Fruit fly (Drosophila melanogaster) whole organism, embryonic: Measurements from ENCODE around the gene dmrt93B.

Experiments used
- Ada2b ChIP-seq: fragments of 200-800 bp; sonication (Bioruptor generic); IDR thresholded peaks from 2 replicates; pipeline ENCODE4 v1.3.6; 2022; ENCODE audit warnings: missing biosample characterization, missing genetic modification characterization
- Aef1 ChIP-seq: fragments of 200-800 bp; sonication (Bioruptor generic); IDR thresholded peaks from 3 replicates; pipeline ENCODE4 v1.3.6; 2022; ENCODE audit warnings: missing biosample characterization, missing genetic modification characterization
- Atf3 ChIP-seq: fragments of 200-800 bp; sonication (Bioruptor generic); optimal IDR thresholded peaks from 3 replicates; lab custom pipeline; 2016; ENCODE audit warnings: missing biosample characterization, missing genetic modification characterization
- Atf6 ChIP-seq: fragments of 200-800 bp; sonication (Bioruptor generic); IDR thresholded peaks from 2 replicates; pipeline ENCODE4 v1.3.6; 2022; ENCODE audit warnings: missing biosample characterization, missing genetic modification characterization
- CG10654 ChIP-seq: fragments of 200-800 bp; sonication (Bioruptor generic); optimal IDR thresholded peaks from 2 replicates; lab custom pipeline; 2016; ENCODE audit warnings: missing biosample characterization, missing genetic modification characterization
- CG12104 ChIP-seq: fragments of 200-800 bp; sonication (Bioruptor generic); optimal IDR thresholded peaks from 3 replicates; lab custom pipeline; 2016; ENCODE audit warnings: missing biosample characterization, missing genetic modification characterization
- CG12236 ChIP-seq: fragments of 200-800 bp; sonication (Bioruptor generic); optimal IDR thresholded peaks from 2 replicates; lab custom pipeline; 2016; ENCODE audit warnings: missing biosample characterization, missing genetic modification characterization
- CG12391 ChIP-seq: fragments of 200-800 bp; sonication (Bioruptor generic); optimal IDR thresholded peaks from 3 replicates; lab custom pipeline; 2018; ENCODE audit warnings: missing biosample characterization, mild to moderate bottlenecking, missing genetic modification characterization, moderate library complexity
- CG12942 ChIP-seq: fragments of 200-800 bp; sonication (Bioruptor generic); optimal IDR thresholded peaks from 3 replicates; lab custom pipeline; 2016; ENCODE audit warnings: missing biosample characterization, missing genetic modification characterization
- CG14710 ChIP-seq: fragments of 200-800 bp; sonication (Bioruptor generic); optimal IDR thresholded peaks from 3 replicates; lab custom pipeline; 2019; ENCODE audit warnings: missing biosample characterization, mild to moderate bottlenecking, missing genetic modification characterization, moderate library complexity
- CG15601 ChIP-seq: fragments of 200-800 bp; sonication (Bioruptor generic); optimal IDR thresholded peaks from 3 replicates; lab custom pipeline; 2019; ENCODE audit warnings: missing biosample characterization, mild to moderate bottlenecking, missing genetic modification characterization, moderate library complexity
- CG17829 ChIP-seq: fragments of 200-800 bp; optimal IDR thresholded peaks from 2 replicates; lab custom pipeline; 2019; ENCODE audit warnings: missing biosample characterization, mild to moderate bottlenecking, missing genetic modification characterization, moderate library complexity
- CG2116 ChIP-seq: fragments of 200-800 bp; sonication (Bioruptor generic); optimal IDR thresholded peaks from 3 replicates; lab custom pipeline; 2018; ENCODE audit warnings: missing biosample characterization, mild to moderate bottlenecking, missing genetic modification characterization
- CG2712 ChIP-seq: fragments of 200-800 bp; optimal IDR thresholded peaks from 3 replicates; lab custom pipeline; 2019; ENCODE audit warnings: missing biosample characterization, mild to moderate bottlenecking, missing genetic modification characterization, moderate library complexity
- CG30403 ChIP-seq: fragments of 200-800 bp; sonication (Bioruptor generic); optimal IDR thresholded peaks from 3 replicates; lab custom pipeline; 2016; ENCODE audit warnings: missing biosample characterization, missing genetic modification characterization
- CG31441 ChIP-seq: fragments of 200-800 bp; sonication (Bioruptor generic); IDR thresholded peaks from 2 replicates; pipeline ENCODE4 v1.3.6; 2022; ENCODE audit warnings: missing biosample characterization, missing genetic modification characterization
- CG32532 ChIP-seq: fragments of 200-800 bp; sonication (Bioruptor generic); IDR thresholded peaks from 2 replicates; pipeline ENCODE4 v1.3.6; 2022; ENCODE audit warnings: missing biosample characterization, missing genetic modification characterization
- CG3995 ChIP-seq: fragments of 200-800 bp; sonication (Bioruptor generic); optimal IDR thresholded peaks from 3 replicates; lab custom pipeline; 2016; ENCODE audit warnings: missing biosample characterization, missing genetic modification characterization
- CG4424 ChIP-seq: fragments of 200-800 bp; sonication (Bioruptor generic); optimal IDR thresholded peaks from 3 replicates; lab custom pipeline; 2016; ENCODE audit warnings: missing biosample characterization, missing genetic modification characterization
- CG4617 ChIP-seq: fragments of 200-800 bp; sonication (Bioruptor generic); optimal IDR thresholded peaks from 3 replicates; lab custom pipeline; 2016; ENCODE audit warnings: missing biosample characterization, missing genetic modification characterization, borderline replicate concordance
- CG6689 ChIP-seq: fragments of 200-800 bp; sonication (Bioruptor generic); IDR thresholded peaks from 2 replicates; pipeline ENCODE4 v1.3.6; 2022; ENCODE audit warnings: missing biosample characterization, missing genetic modification characterization
- CG7556 ChIP-seq: fragments of 200-800 bp; sonication (Bioruptor generic); optimal IDR thresholded peaks from 2 replicates; lab custom pipeline; 2017; ENCODE audit warnings: missing biosample characterization, mild to moderate bottlenecking, missing genetic modification characterization
- CG7839 ChIP-seq: fragments of 200-800 bp; sonication (Bioruptor generic); optimal IDR thresholded peaks from 3 replicates; lab custom pipeline; 2018; ENCODE audit warnings: missing biosample characterization, mild to moderate bottlenecking, missing genetic modification characterization, moderate library complexity
- CG8359 ChIP-seq: fragments of 200-800 bp; sonication (Bioruptor generic); optimal IDR thresholded peaks from 2 replicates; lab custom pipeline; 2017; ENCODE audit warnings: missing biosample characterization, mild to moderate bottlenecking, missing genetic modification characterization, borderline replicate concordance
- CG9215 ChIP-seq: fragments of 200-800 bp; sonication (Bioruptor generic); IDR thresholded peaks from 2 replicates; pipeline ENCODE4 v1.3.6; 2022; ENCODE audit warnings: missing biosample characterization, missing genetic modification characterization
- CG9817 ChIP-seq: fragments of 200-800 bp; sonication (Bioruptor generic); optimal IDR thresholded peaks from 2 replicates; lab custom pipeline; 2018; ENCODE audit warnings: missing biosample characterization, mild to moderate bottlenecking, missing genetic modification characterization, moderate library complexity
- D19B ChIP-seq: fragments of 200-800 bp; sonication (Bioruptor generic); optimal IDR thresholded peaks from 2 replicates; lab custom pipeline; 2017; ENCODE audit warnings: missing biosample characterization, mild to moderate bottlenecking, missing genetic modification characterization
- Dp ChIP-seq: fragments of 200-800 bp; sonication (Bioruptor generic); optimal IDR thresholded peaks from 2 replicates; lab custom pipeline; 2018; ENCODE audit warnings: missing biosample characterization, mild to moderate bottlenecking, missing genetic modification characterization, moderate library complexity
- Ets65A ChIP-seq: fragments of 200-800 bp; sonication (Bioruptor generic); peaks from one replicate; lab custom pipeline; 2016; ENCODE audit warnings: missing biosample characterization, missing genetic modification characterization
- Fer1 ChIP-seq: fragments of 200-800 bp; sonication (Bioruptor generic); optimal IDR thresholded peaks from 2 replicates; lab custom pipeline; 2017; ENCODE audit warnings: missing biosample characterization, mild to moderate bottlenecking, missing genetic modification characterization
- HLH4C ChIP-seq: fragments of 200-800 bp; sonication (Bioruptor generic); IDR thresholded peaks from 3 replicates; pipeline ENCODE4 v1.3.6; 2022; ENCODE audit warnings: missing biosample characterization, missing genetic modification characterization; ENCODE audit not compliant: partially characterized antibody
- HLH54F ChIP-seq: fragments of 200-800 bp; sonication (Bioruptor generic); optimal IDR thresholded peaks from 3 replicates; lab custom pipeline; 2016; ENCODE audit warnings: missing biosample characterization, missing genetic modification characterization
- Hand ChIP-seq: fragments of 200-800 bp; sonication (Bioruptor generic); optimal IDR thresholded peaks from 2 replicates; lab custom pipeline; 2017; ENCODE audit warnings: mild to moderate bottlenecking, missing biosample characterization, missing genetic modification reagents, missing genetic modification characterization
- Hr3 ChIP-seq: fragments of 200-800 bp; sonication (Bioruptor generic); optimal IDR thresholded peaks from 3 replicates; lab custom pipeline; 2016; ENCODE audit warnings: missing biosample characterization, missing genetic modification characterization
- Nf-YB ChIP-seq: fragments of 200-800 bp; sonication (Bioruptor generic); optimal IDR thresholded peaks from 3 replicates; lab custom pipeline; 2019; ENCODE audit warnings: missing biosample characterization, mild to moderate bottlenecking, missing genetic modification characterization, moderate library complexity
- Pdp1 ChIP-seq, 2 experiments: fragments of 200-800 bp; sonication (Bioruptor generic); optimal IDR thresholded peaks; 3 replicates each; lab custom pipeline; 2016; ENCODE audit warnings: missing biosample characterization in 2 of 2, missing genetic modification characterization in 2 of 2, mild to moderate bottlenecking in 1 of 2, moderate library complexity in 1 of 2
- amos ChIP-seq: fragments of 200-800 bp; sonication (Bioruptor generic); IDR thresholded peaks from 2 replicates; pipeline ENCODE4 v1.3.6; 2022; ENCODE audit warnings: missing biosample characterization, missing genetic modification characterization; ENCODE audit not compliant: partially characterized antibody
- ase ChIP-seq: fragments of 200-800 bp; sonication (Bioruptor generic); IDR thresholded peaks from 3 replicates; pipeline ENCODE4 v1.3.6; 2022; ENCODE audit warnings: missing biosample characterization, missing genetic modification characterization
- az2 ChIP-seq: fragments of 200-800 bp; sonication (Bioruptor generic); optimal IDR thresholded peaks from 3 replicates; lab custom pipeline; 2016; ENCODE audit warnings: missing biosample characterization, missing genetic modification characterization
- bsh ChIP-seq, 2 experiments: fragments of 200-800 bp; sonication (Bioruptor generic); optimal IDR thresholded peaks; 2 replicates each; lab custom pipeline; 2017 to 2018; ENCODE audit warnings: mild to moderate bottlenecking in 2 of 2, missing biosample characterization in 2 of 2, missing genetic modification characterization in 2 of 2, moderate library complexity in 1 of 2
- caup ChIP-seq: fragments of 200-800 bp; sonication (Bioruptor generic); optimal IDR thresholded peaks from 3 replicates; lab custom pipeline; 2017; ENCODE audit warnings: missing biosample characterization, mild to moderate bottlenecking, missing genetic modification characterization, moderate library complexity; ENCODE audit not compliant: severe bottlenecking
- eve ChIP-seq, 2 experiments: fragments of >200 bp; optimal IDR thresholded peaks; 2 replicates each; lab custom pipeline; 2017; ENCODE audit warnings: missing biosample characterization in 2 of 2, missing genetic modification characterization in 2 of 2
- eyg ChIP-seq: fragments of 200-800 bp; sonication (Bioruptor generic); optimal IDR thresholded peaks from 3 replicates; lab custom pipeline; 2016; ENCODE audit warnings: missing biosample characterization, missing genetic modification characterization
- gsb-n ChIP-seq: fragments of 200-800 bp; sonication (Bioruptor generic); optimal IDR thresholded peaks from 3 replicates; lab custom pipeline; 2018; ENCODE audit warnings: missing biosample characterization, mild to moderate bottlenecking, missing genetic modification characterization
- ind ChIP-seq: fragments of 200-800 bp; sonication (Bioruptor generic); optimal IDR thresholded peaks from 3 replicates; lab custom pipeline; 2016; ENCODE audit warnings: missing biosample characterization, missing genetic modification characterization
- jumu ChIP-seq: fragments of 200-800 bp; sonication (Bioruptor generic); optimal IDR thresholded peaks from 3 replicates; lab custom pipeline; 2016; ENCODE audit warnings: missing biosample characterization, missing genetic modification characterization
- prd ChIP-seq, 3 experiments: fragments of >200 bp in 2 of 3; fragments of 200-800 bp in 1 of 3; sonication (Bioruptor generic) in 1 of 3; optimal IDR thresholded peaks in 2 of 3; IDR thresholded peaks in 1 of 3; 2 replicates in 2 of 3; 3 replicates in 1 of 3; pipeline versions ENCODE4 v1.3.6 to Lab custom; 2017 to 2022; ENCODE audit warnings: missing biosample characterization in 1 of 3, missing genetic modification characterization in 1 of 3
- scrt ChIP-seq: fragments of 200-800 bp; sonication (Bioruptor generic); optimal IDR thresholded peaks from 2 replicates; lab custom pipeline; 2018; ENCODE audit warnings: missing biosample characterization, mild to moderate bottlenecking, missing genetic modification characterization, moderate library complexity
- sd ChIP-seq: fragments of 200-800 bp; sonication (Bioruptor generic); optimal IDR thresholded peaks from 3 replicates; lab custom pipeline; 2018; ENCODE audit warnings: missing biosample characterization, mild to moderate bottlenecking, missing genetic modification characterization, moderate library complexity

The dmrt93B gene

DNA sequence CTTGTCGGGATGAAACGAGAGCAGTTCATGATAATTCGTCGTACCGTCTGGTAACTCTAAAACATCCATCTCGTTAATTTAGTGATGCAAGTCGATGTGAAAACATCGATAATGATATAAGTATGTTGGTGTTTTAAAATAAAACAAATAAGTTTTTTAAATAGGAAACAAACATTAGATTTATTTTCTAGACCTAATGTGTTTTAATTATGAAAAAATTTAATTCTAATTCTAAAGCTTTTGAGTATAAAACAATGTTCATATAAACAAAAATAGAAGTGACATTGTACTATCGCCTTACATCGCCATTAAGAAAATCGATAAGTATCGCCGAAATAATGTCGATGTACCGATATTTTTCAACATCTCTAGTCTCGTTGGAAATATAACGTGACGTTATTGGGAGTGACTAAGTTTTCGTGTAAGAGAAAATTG lies 37.3 kb downstream of the dmrt93B start, which contains the start of gene Rab11 (continued):
- no peak for TF ChIP-seq Nf-YB (GFP tag; lab: Kevin White, UChicago)
- TF ChIP-seq HLH54F (GFP tag; lab: Kevin White, UChicago), result peak; percentile 41
- no peak for TF ChIP-seq Hand (GFP tag; lab: Kevin White, UChicago)
- TF ChIP-seq CG12391, result peak; percentile 77
- TF ChIP-seq CG15601 (tag; lab: Kevin White, UChicago), result peak; percentile 26
- peak; percentile 63 for TF ChIP-seq CG2712 (tag; lab: Kevin White, UChicago)
- TF ChIP-seq CG10654 (GFP tag; lab: Kevin White, UChicago), result peak; percentile 9
- TF ChIP-seq CG17829 (tag; lab: Kevin White, UChicago), result peak; percentile 46
- peak; percentile 54 for TF ChIP-seq CG12104
- no peak for TF ChIP-seq CG12236 (GFP tag; lab: Kevin White, UChicago)
- TF ChIP-seq ind, result peak; percentile 53
- peak; percentile 42 for TF ChIP-seq CG7556 (GFP tag; lab: Kevin White, UChicago)
- peak; percentile 20; the same call in 1 of the 2 replicates for TF ChIP-seq CG6689 (GFP tag; lab: Robert Waterston, UW)
- peak; percentile 59; the same call in 1 of the 2 replicates for TF ChIP-seq CG31441 (GFP tag; lab: Robert Waterston, UW)
- peak; percentile 56; the same call in 1 of the 2 replicates for TF ChIP-seq CG9215
- no peak for TF ChIP-seq eyg (GFP tag; lab: Kevin White, UChicago)
- peak; percentile 20 for TF ChIP-seq Fer1
- TF ChIP-seq CG14710 (tag; lab: Kevin White, UChicago), result peak; percentile 79
- TF ChIP-seq CG4617 (GFP tag; lab: Kevin White, UChicago), result peak; percentile 32
- peak; percentile 91 for TF ChIP-seq amos (GFP tag; lab: Robert Waterston, UW)
- TF ChIP-seq bsh (GFP tag; optimal IDR thresholded peaks at IDR 0.05; lab: Kevin White, UChicago), result peak in 1 of 2 experiments; percentile 4
- peak; percentile 36 for TF ChIP-seq caup (GFP tag; lab: Kevin White, UChicago)
- peak; percentile 27 for TF ChIP-seq CG4424 (GFP tag; lab: Kevin White, UChicago)
- TF ChIP-seq CG30403 (GFP tag; lab: Kevin White, UChicago), result peak; percentile 75
- TF ChIP-seq Hr3 (GFP tag; lab: Kevin White, UChicago), result peak; percentile 57
- peak; percentile 36 to 44 for TF ChIP-seq Pdp1 (GFP tag; optimal IDR thresholded peaks at IDR 0.05; lab: Kevin White, UChicago)
- no peak for TF ChIP-seq D19B (GFP tag; lab: Kevin White, UChicago)
- TF ChIP-seq Ada2b, result 0 out of 2 replicates have a peak, but pooled peaks have one; percentile 14
- peak; percentile 53 for TF ChIP-seq az2 (GFP tag; lab: Kevin White, UChicago)
- peak; percentile 8 for TF ChIP-seq Ets65A (GFP tag; lab: Kevin White, UChicago)
- peak; percentile 72 for TF ChIP-seq CG32532
- TF ChIP-seq scrt (GFP tag; lab: Kevin White, UChicago), result peak; percentile 10
- peak; percentile 21 for TF ChIP-seq sd (tag; lab: Kevin White, UChicago)
- no peak for TF ChIP-seq eve (GFP tag; optimal IDR thresholded peaks at IDR 0.05; lab: Kevin White, UChicago)
- TF ChIP-seq Aef1, result peak; percentile 18; the same call in 1 of the 3 replicates
- TF ChIP-seq CG9817 (tag; lab: Kevin White, UChicago), result peak; percentile 40
- TF ChIP-seq ase (GFP tag; lab: Robert Waterston, UW), result no peak
- TF ChIP-seq CG12942 (GFP tag; lab: Kevin White, UChicago), result peak; percentile 2
- TF ChIP-seq CG2116 (GFP tag; lab: Kevin White, UChicago), result peak; percentile 92
- TF ChIP-seq Atf3, result no peak
- peak; percentile 25 for TF ChIP-seq jumu (GFP tag; lab: Kevin White, UChicago)
- TF ChIP-seq prd (optimal IDR thresholded peaks at IDR 0.05; lab: Kevin White, UChicago), result no peak
- TF ChIP-seq prd (GFP tag; IDR thresholded peaks at IDR 0.05; lab: Robert Waterston, UW), result peak; percentile 50
- no peak for TF ChIP-seq CG8359 (GFP tag; lab: Kevin White, UChicago)
- TF ChIP-seq Atf6, result peak; percentile 55; the same call in 1 of the 2 replicates
- TF ChIP-seq Dp (GFP tag; lab: Kevin White, UChicago), result peak; percentile 53
- peak; percentile 74 for TF ChIP-seq CG3995 (GFP tag; lab: Kevin White, UChicago)
- peak; percentile 15 for TF ChIP-seq gsb-n (tag; lab: Kevin White, UChicago)
- peak; percentile 54 for TF ChIP-seq CG7839 (tag; lab: Kevin White, UChicago)
- peak; percentile 89 for TF ChIP-seq HLH4C (GFP tag; lab: Robert Waterston, UW)
